Worm (Caenorhabditis elegans) whole organism, midembryonic: ENCODE measurements around the gene gldc-1.
A peak's percentile ranks its signal among the peaks of the same experiment; 100 is the strongest.

Experiments
- T22C8.4 ChIP-seq: fragments of 200-800 bp; sonication (Bioruptor generic); IDR thresholded peaks from 2 replicates; pipeline ENCODE4 v1.3.6; 2022; ENCODE audit warnings: missing genetic modification characterization, missing compliant biosample characterization
- cog-1 ChIP-seq: sonication (generic microtip); optimal IDR thresholded peaks from 2 replicates; lab custom pipeline; 2016; ENCODE audit warnings: missing genetic modification characterization, missing compliant biosample characterization
- flt-1 ChIP-seq: fragments of 200-800 bp; sonication (Bioruptor generic); IDR thresholded peaks from 2 replicates; pipeline ENCODE4 v1.3.6; 2022; ENCODE audit warnings: missing genetic modification characterization, missing compliant biosample characterization
- klf-2 ChIP-seq: fragments of 200-800 bp; sonication (Bioruptor generic); conservative IDR thresholded peaks from 2 replicates; pipeline ENCODE4 v1.3.6; 2022; ENCODE audit warnings: missing genetic modification reagents, missing genetic modification characterization, missing compliant biosample characterization
- med-1 ChIP-seq: sonication (generic microtip); optimal IDR thresholded peaks from 2 replicates; lab custom pipeline; 2017; ENCODE audit warnings: missing genetic modification characterization, mild to moderate bottlenecking, missing compliant biosample characterization, antibody characterized with exemption, missing genetic modification reagents; ENCODE audit not compliant: insufficient read depth
- ref-1 ChIP-seq: fragments of 200-800 bp; sonication (Bioruptor generic); conservative IDR thresholded peaks from 2 replicates; pipeline ENCODE4 v1.3.6; 2022; ENCODE audit warnings: missing genetic modification reagents, missing genetic modification characterization, missing compliant biosample characterization
- tab-1 ChIP-seq: fragments of 200-800 bp; sonication (Bioruptor generic); IDR thresholded peaks from 2 replicates; pipeline ENCODE4 v1.3.6; 2022; ENCODE audit warnings: missing genetic modification characterization, missing compliant biosample characterization
- ztf-23 ChIP-seq: fragments of 200-800 bp; sonication (Bioruptor generic); IDR thresholded peaks from 2 replicates; pipeline ENCODE4 v1.3.6; 2022; ENCODE audit warnings: missing genetic modification reagents, missing genetic modification characterization, missing compliant biosample characterization
- ztf-29 ChIP-seq: fragments of 200-800 bp; sonication (Bioruptor generic); IDR thresholded peaks from 2 replicates; pipeline ENCODE4 v1.3.6; 2022; ENCODE audit warnings: missing genetic modification reagents, missing genetic modification characterization, missing compliant biosample characterization

Gene gldc-1

ce11 chrII:6026646-6027045 is 23.6 kb upstream of the gldc-1 start:
- TF ChIP-seq cog-1 (tag; lab: Kevin White, UChicago) (no peak), med-1 (GFP tag; lab: Kevin White, UChicago) (no peak), ref-1 (GFP tag; lab: Robert Waterston, UW) (no peak), T22C8.4 (GFP tag; lab: Robert Waterston, UW) (no peak), tab-1 (no peak), flt-1 (GFP tag; lab: Robert Waterston, UW) (no peak), klf-2 (no peak)

ce11 chrII:6028594-6029141 is 21.6 kb upstream of the gldc-1 start:
- TF ChIP-seq T22C8.4 (GFP tag; lab: Robert Waterston, UW) (no peak), klf-2 (no peak), ref-1 (GFP tag; lab: Robert Waterston, UW) (no peak), ztf-29 (GFP tag; lab: Robert Waterston, UW) (no peak), ztf-23 (no peak), tab-1 (no peak), med-1 (GFP tag; lab: Kevin White, UChicago) (no peak), cog-1 (tag; lab: Kevin White, UChicago) (no peak), flt-1 (GFP tag; lab: Robert Waterston, UW) (no peak)

- TF ChIP-seq tab-1 (no peak), ztf-29 (GFP tag; lab: Robert Waterston, UW) (no peak), flt-1 (GFP tag; lab: Robert Waterston, UW) (no peak), ztf-23 (no peak), ref-1 (GFP tag; lab: Robert Waterston, UW) (no peak), klf-2 (no peak), cog-1 (tag; lab: Kevin White, UChicago) (no peak), med-1 (GFP tag; lab: Kevin White, UChicago) (no peak), T22C8.4 (GFP tag; lab: Robert Waterston, UW) (no peak)
These were observed 19.1 kb upstream of the gldc-1 start, which contains the start of gene frpr-16 for ce11 chrII:6031106-6031505. Gene frpr-16, minus strand, starts transcription at chrII:6031206.

- TF ChIP-seq tab-1 = no peak
- TF ChIP-seq flt-1 (GFP tag; lab: Robert Waterston, UW) = no peak
- no peak for TF ChIP-seq med-1 (GFP tag; lab: Kevin White, UChicago)
- TF ChIP-seq cog-1 (tag; lab: Kevin White, UChicago) = no peak
- TF ChIP-seq klf-2 = no peak
- TF ChIP-seq ztf-29 (GFP tag; lab: Robert Waterston, UW) = no peak
- TF ChIP-seq T22C8.4 (GFP tag; lab: Robert Waterston, UW) = no peak
- TF ChIP-seq ref-1 (GFP tag; lab: Robert Waterston, UW) = no peak
- no peak for TF ChIP-seq ztf-23
These were observed 7.1 kb upstream of the gldc-1 start, which contains the start of gene R12C12.10 for ce11 chrII:6043166-6043565. Gene R12C12.10, minus strand, starts transcription at chrII:6043266.

ce11 chrII:6045048-6045447 is 5.2 kb upstream of the gldc-1 start, which contains the start of gene R12C12.5:
Gene R12C12.5, minus strand, starts transcription at chrII:6045148.
- TF ChIP-seq cog-1 (tag; lab: Kevin White, UChicago) (no peak), tab-1 (no peak), ztf-29 (GFP tag; lab: Robert Waterston, UW) (no peak), klf-2 (no peak), ztf-23 (no peak), med-1 (GFP tag; lab: Kevin White, UChicago) (no peak), T22C8.4 (GFP tag; lab: Robert Waterston, UW) (no peak), ref-1 (GFP tag; lab: Robert Waterston, UW) (no peak), flt-1 (GFP tag; lab: Robert Waterston, UW) (no peak)

- TF ChIP-seq ztf-23 = 0 out of 2 replicates have a peak, but pooled peaks have one; percentile 25
- no peak for TF ChIP-seq flt-1 (GFP tag; lab: Robert Waterston, UW)
These were observed 4.1 kb upstream of the gldc-1 start for ce11 chrII:6046023-6046631.

- TF ChIP-seq ref-1 (GFP tag; lab: Robert Waterston, UW) (no peak), ztf-29 (GFP tag; lab: Robert Waterston, UW) (no peak), klf-2 (no peak), flt-1 (GFP tag; lab: Robert Waterston, UW) (0 out of 2 replicates have a peak, but pooled peaks have one; percentile 33), med-1 (GFP tag; lab: Kevin White, UChicago) (no peak), T22C8.4 (GFP tag; lab: Robert Waterston, UW) (no peak), ztf-23 (peak; percentile 64; the same call in 1 of the 2 replicates), cog-1 (tag; lab: Kevin White, UChicago) (peak; percentile 71), tab-1 (no peak)
These were observed 2.5 kb upstream of the gldc-1 start, which contains the start of the genes R12C12.6 and ran-5 for ce11 chrII:6047639-6048159. Gene R12C12.6, minus strand, starts transcription at chrII:6047867. Gene ran-5, plus strand, starts transcription at chrII:6048109.

- TF ChIP-seq flt-1 (GFP tag; lab: Robert Waterston, UW) (no peak), ref-1 (GFP tag; lab: Robert Waterston, UW) (no peak)
These were observed 674 bp upstream of the gldc-1 start for ce11 chrII:6049546-6049945.

- TF ChIP-seq med-1 (GFP tag; lab: Kevin White, UChicago) = no peak
- no peak for TF ChIP-seq ref-1 (GFP tag; lab: Robert Waterston, UW)
- no peak for TF ChIP-seq flt-1 (GFP tag; lab: Robert Waterston, UW)
- TF ChIP-seq klf-2 = no peak
- no peak for TF ChIP-seq tab-1
- no peak for TF ChIP-seq ztf-29 (GFP tag; lab: Robert Waterston, UW)
- no peak for TF ChIP-seq ztf-23
- no peak for TF ChIP-seq cog-1 (tag; lab: Kevin White, UChicago)
These were observed 5.7 kb downstream of the gldc-1 start, which contains the start of gene R12C12.7 for ce11 chrII:6055927-6056326. Gene R12C12.7, minus strand, starts transcription at chrII:6055985.
